Fruit fly (Drosophila melanogaster) whole organism, larva: ENCODE measurements around the gene Phyhd1.
A peak's percentile ranks its signal among the peaks of the same experiment; 100 is the strongest.

Experiments
- noc ChIP-seq: fragments of 200-800 bp; sonication (Bioruptor generic); optimal IDR thresholded peaks from 3 replicates; lab custom pipeline; 2019; ENCODE audit warnings: missing biosample characterization, mild to moderate bottlenecking, missing genetic modification characterization, moderate library complexity

Gene Phyhd1

dm6 chr3R:10680825-10681681 is at the start of gene Phyhd1:
TSS of gene Phyhd1 (minus strand) at chr3R:10680925.
- peak; percentile 96 for TF ChIP-seq noc (tag; lab: Kevin White, UChicago)

dm6 chr3R:10726714-10727113 is 46.0 kb upstream of the Phyhd1 start:
- TF ChIP-seq noc (tag; lab: Kevin White, UChicago), result no peak

- TF ChIP-seq noc (tag; lab: Kevin White, UChicago), result no peak
Observed at dm6 chr3R:10714498-10714897, 33.8 kb upstream of the Phyhd1 start, which contains the start of gene CG4073. TSS of gene CG4073 (plus strand) at chr3R:10714798.

- no peak for TF ChIP-seq noc (tag; lab: Kevin White, UChicago)
Observed at dm6 chr3R:10711148-10711547, 30.4 kb upstream of the Phyhd1 start, which contains the start of gene CG14689. TSS of gene CG14689 (minus strand) at chr3R:10711248.

dm6 chr3R:10709264-10709663 is 28.5 kb upstream of the Phyhd1 start, which contains the start of gene CG31373:
TSS of gene CG31373 (minus strand) at chr3R:10709364.
- no peak for TF ChIP-seq noc (tag; lab: Kevin White, UChicago)

dm6 chr3R:10708169-10708568 is 27.4 kb upstream of the Phyhd1 start, which contains the start of gene CG31278:
TSS of gene CG31278 (minus strand) at chr3R:10708340.
- no peak for TF ChIP-seq noc (tag; lab: Kevin White, UChicago)

- no peak for TF ChIP-seq noc (tag; lab: Kevin White, UChicago)
Observed at dm6 chr3R:10706763-10707162, 26.0 kb upstream of the Phyhd1 start, which contains the start of the genes CG31467 and CG14684. TSS of gene CG31467 (minus strand) at chr3R:10706863. TSS of gene CG14684 (plus strand) at chr3R:10706974.

- TF ChIP-seq noc (tag; lab: Kevin White, UChicago), result no peak
Observed at dm6 chr3R:10704975-10705374, 24.2 kb upstream of the Phyhd1 start, which contains the start of gene CG31391. TSS of gene CG31391 (minus strand) at chr3R:10705075.

dm6 chr3R:10700638-10701037 is 19.9 kb upstream of the Phyhd1 start:
- peak; percentile 21 for TF ChIP-seq noc (tag; lab: Kevin White, UChicago)

- peak; percentile 90 for TF ChIP-seq noc (tag; lab: Kevin White, UChicago)
Observed at dm6 chr3R:10699020-10699951, 18.6 kb upstream of the Phyhd1 start.

- no peak for TF ChIP-seq noc (tag; lab: Kevin White, UChicago)
Observed at dm6 chr3R:10696371-10696777, 15.6 kb upstream of the Phyhd1 start, which contains the start of the genes pug, CG14683 and CG46459. TSS of gene pug (plus strand) at chr3R:10696534. TSS of gene CG14683 (plus strand) at chr3R:10696647. TSS of gene CG46459 (plus strand) at chr3R:10696647.

dm6 chr3R:10688835-10689234 is 8.1 kb upstream of the Phyhd1 start:
- TF ChIP-seq noc (tag; lab: Kevin White, UChicago), result peak; percentile 52

dm6 chr3R:10688160-10688559 is 7.4 kb upstream of the Phyhd1 start:
- no peak for TF ChIP-seq noc (tag; lab: Kevin White, UChicago)

dm6 chr3R:10687312-10687711 is 6.6 kb upstream of the Phyhd1 start:
- TF ChIP-seq noc (tag; lab: Kevin White, UChicago), result no peak
